Worm (Caenorhabditis elegans): ENCODE measurements around the gene Y38F1A.1.

Gene Y38F1A.1

ce11 chrII:12914514-12915075 is 40.0 kb downstream of the Y38F1A.1 start, which contains the start of gene F35C5.12:
F35C5.12 (minus strand) TSS chrII:12914564.
- TF ChIP-seq cog-1 (tag; optimal IDR thresholded peaks at IDR 0.05) (no peak), tab-1 (GFP tag; IDR thresholded peaks at IDR 0.05) (no peak), klf-2 (GFP tag; conservative IDR thresholded peaks at IDR 0.05) (no peak), ref-1 (GFP tag; conservative IDR thresholded peaks at IDR 0.05) (no peak), med-1 (GFP tag; optimal IDR thresholded peaks at IDR 0.05; ENCODE audit: insufficient read depth) (no peak), ztf-23 (GFP tag; IDR thresholded peaks at IDR 0.05) (no peak)

- TF ChIP-seq ztf-23 (GFP tag; IDR thresholded peaks at IDR 0.05) (no peak), klf-2 (GFP tag; conservative IDR thresholded peaks at IDR 0.05) (no peak), tab-1 (GFP tag; IDR thresholded peaks at IDR 0.05) (no peak), T22C8.4 (GFP tag; IDR thresholded peaks at IDR 0.05) (no peak), ref-1 (GFP tag; conservative IDR thresholded peaks at IDR 0.05) (no peak), ztf-29 (GFP tag; IDR thresholded peaks at IDR 0.05) (no peak), med-1 (GFP tag; optimal IDR thresholded peaks at IDR 0.05; ENCODE audit: insufficient read depth) (no peak), flt-1 (GFP tag; IDR thresholded peaks at IDR 0.05) (no peak), cog-1 (tag; optimal IDR thresholded peaks at IDR 0.05) (no peak)
These were observed 45.8 kb downstream of the Y38F1A.1 start, which contains the start of gene ddn-2 for ce11 chrII:12908779-12909178. ddn-2 (plus strand) TSS chrII:12909079.

ce11 chrII:12907070-12907469 is 47.5 kb downstream of the Y38F1A.1 start, which contains the start of gene nspb-11:
nspb-11 (plus strand) TSS chrII:12907370.
- no peak for TF ChIP-seq ref-1 (GFP tag; conservative IDR thresholded peaks at IDR 0.05)
- TF ChIP-seq cog-1 (tag; optimal IDR thresholded peaks at IDR 0.05), result no peak
- TF ChIP-seq med-1 (GFP tag; optimal IDR thresholded peaks at IDR 0.05; ENCODE audit: insufficient read depth), result no peak
- TF ChIP-seq ztf-23 (GFP tag; IDR thresholded peaks at IDR 0.05), result no peak
- no peak for TF ChIP-seq klf-2 (GFP tag; conservative IDR thresholded peaks at IDR 0.05)
- TF ChIP-seq ztf-29 (GFP tag; IDR thresholded peaks at IDR 0.05), result no peak
- no peak for TF ChIP-seq T22C8.4 (GFP tag; IDR thresholded peaks at IDR 0.05)
- TF ChIP-seq tab-1 (GFP tag; IDR thresholded peaks at IDR 0.05), result no peak
- TF ChIP-seq flt-1 (GFP tag; IDR thresholded peaks at IDR 0.05), result no peak

ce11 chrII:12904174-12904573 is 50.4 kb downstream of the Y38F1A.1 start, which contains the start of gene clec-66:
clec-66 (plus strand) TSS chrII:12904398.
- TF ChIP-seq med-1 (GFP tag; optimal IDR thresholded peaks at IDR 0.05; ENCODE audit: insufficient read depth) (no peak), flt-1 (GFP tag; IDR thresholded peaks at IDR 0.05) (no peak), ztf-29 (GFP tag; IDR thresholded peaks at IDR 0.05) (no peak), ref-1 (GFP tag; conservative IDR thresholded peaks at IDR 0.05) (no peak), tab-1 (GFP tag; IDR thresholded peaks at IDR 0.05) (no peak), cog-1 (tag; optimal IDR thresholded peaks at IDR 0.05) (no peak), klf-2 (GFP tag; conservative IDR thresholded peaks at IDR 0.05) (no peak), T22C8.4 (GFP tag; IDR thresholded peaks at IDR 0.05) (no peak), ztf-23 (GFP tag; IDR thresholded peaks at IDR 0.05) (no peak)

Measured in whole organism, midembryonic.